Fruit fly (Drosophila melanogaster): ENCODE results near the gene Cpr62Bb.

The Cpr62Bb gene

DNA sequence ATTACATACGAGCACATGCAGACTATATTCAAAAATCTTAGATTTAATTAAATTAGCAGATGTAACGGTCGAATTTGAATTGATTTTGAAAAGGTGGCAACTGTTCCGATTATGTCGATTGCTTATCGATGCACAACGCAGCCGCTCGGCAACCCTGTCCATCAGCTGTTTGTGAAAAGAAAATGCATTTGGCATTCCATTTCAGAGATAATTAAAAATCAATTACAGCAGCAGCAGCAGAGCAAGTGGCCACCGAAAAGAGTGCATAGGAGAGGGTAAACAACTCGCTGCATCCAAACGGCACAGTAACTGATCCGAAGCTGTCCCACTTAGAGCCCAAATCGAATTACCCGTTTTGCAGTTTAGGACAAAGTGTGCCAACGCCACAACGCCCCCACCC is 36.3 kb downstream of the Cpr62Bb start, which contains the start of gene Patj (continued):
- no peak for TF ChIP-seq Rfx (GFP tag; IDR thresholded peaks at IDR 0.05)
- TF ChIP-seq chn (GFP tag; optimal IDR thresholded peaks at IDR 0.05): no peak
- no peak for TF ChIP-seq CG15073 (GFP tag; optimal IDR thresholded peaks at IDR 0.05)
- peak; percentile 29 for TF ChIP-seq sens (GFP tag)
- no peak for TF ChIP-seq mirr (GFP tag; optimal IDR thresholded peaks at IDR 0.05)
- TF ChIP-seq sd (tag; optimal IDR thresholded peaks at IDR 0.05): peak; percentile 93
- TF ChIP-seq org-1 (GFP tag; optimal IDR thresholded peaks at IDR 0.05): no peak
- TF ChIP-seq CG10321 (GFP tag; IDR thresholded peaks at IDR 0.05): no peak
- no peak for TF ChIP-seq Gsc (GFP tag; IDR thresholded peaks at IDR 0.05)
- TF ChIP-seq CG10979 (tag; optimal IDR thresholded peaks at IDR 0.05): no peak
- TF ChIP-seq CG14710 (tag; optimal IDR thresholded peaks at IDR 0.05): peak; percentile 53
- no peak for TF ChIP-seq yki (optimal IDR thresholded peaks at IDR 0.05)
- TF ChIP-seq dimm (GFP tag; IDR thresholded peaks at IDR 0.05): no peak
- TF ChIP-seq br (optimal IDR thresholded peaks at IDR 0.05): no peak
- peak; percentile 99 for TF ChIP-seq chinmo (GFP tag; IDR thresholded peaks at IDR 0.05; ENCODE audit: partially characterized antibody)
- no peak for TF ChIP-seq cas (GFP tag; IDR thresholded peaks at IDR 0.05)
- TF ChIP-seq CTCF (GFP tag; optimal IDR thresholded peaks at IDR 0.05): peak; percentile 49
- TF ChIP-seq Antp (GFP tag; optimal IDR thresholded peaks at IDR 0.05): no peak
- no peak for TF ChIP-seq CG13894 (tag; optimal IDR thresholded peaks at IDR 0.05)
- no peak for TF ChIP-seq Taf1 (GFP tag; IDR thresholded peaks at IDR 0.05)
- no peak for TF ChIP-seq lmd (GFP tag; IDR thresholded peaks at IDR 0.05)
- TF ChIP-seq CG14860 (GFP tag; IDR thresholded peaks at IDR 0.05; ENCODE audit: partially characterized antibody): peak; percentile 40; the same call in 1 of the 3 replicates
- no peak for TF ChIP-seq schlank (tag; optimal IDR thresholded peaks at IDR 0.05)
- TF ChIP-seq CG12299 (tag; optimal IDR thresholded peaks at IDR 0.05): no peak
- TF ChIP-seq scrt (GFP tag; optimal IDR thresholded peaks at IDR 0.05): no peak
- no peak for TF ChIP-seq Dfd (GFP tag; optimal IDR thresholded peaks at IDR 0.05)
- no peak for TF ChIP-seq cad (GFP tag; optimal IDR thresholded peaks at IDR 0.05)
- TF ChIP-seq ash1 (GFP tag; optimal IDR thresholded peaks at IDR 0.05): no peak
- no peak for TF ChIP-seq slou (GFP tag; optimal IDR thresholded peaks at IDR 0.05)
- TF ChIP-seq CG1024 (GFP tag; IDR thresholded peaks at IDR 0.05): no peak
- TF ChIP-seq abd-A (tag; optimal IDR thresholded peaks at IDR 0.05): no peak
- TF ChIP-seq fd96Cb (tag; optimal IDR thresholded peaks at IDR 0.05): no peak
- no peak for TF ChIP-seq bcd (GFP tag; optimal IDR thresholded peaks at IDR 0.05)
- no peak for TF ChIP-seq CG12942 (GFP tag; optimal IDR thresholded peaks at IDR 0.05)
- TF ChIP-seq Nf-YC (tag; optimal IDR thresholded peaks at IDR 0.05): no peak
- TF ChIP-seq BEAF-32 (GFP tag; optimal IDR thresholded peaks at IDR 0.05): peak; percentile 59
- peak; percentile 24 for TF ChIP-seq CG9797 (GFP tag; optimal IDR thresholded peaks at IDR 0.05)
- no peak for TF ChIP-seq usp (GFP tag; optimal IDR thresholded peaks at IDR 0.05)
- TF ChIP-seq CG1603 (tag; optimal IDR thresholded peaks at IDR 0.05): no peak
- TF ChIP-seq Spps (tag; optimal IDR thresholded peaks at IDR 0.05): no peak
- TF ChIP-seq Dp (GFP tag; optimal IDR thresholded peaks at IDR 0.05): peak; percentile 69
- TF ChIP-seq CG13624 (GFP tag; optimal IDR thresholded peaks at IDR 0.05): no peak
- TF ChIP-seq bbx (GFP tag; IDR thresholded peaks at IDR 0.05; ENCODE audit: partially characterized antibody): no peak; the same call in 1 of the 2 replicates
- TF ChIP-seq Hmx (GFP tag; optimal IDR thresholded peaks at IDR 0.05): no peak
- no peak for TF ChIP-seq disco-r (GFP tag; optimal IDR thresholded peaks at IDR 0.05)
- no peak for TF ChIP-seq gce (GFP tag; IDR thresholded peaks at IDR 0.05)
- no peak for TF ChIP-seq Hr3 (GFP tag; optimal IDR thresholded peaks at IDR 0.05)
- TF ChIP-seq psq (GFP tag; optimal IDR thresholded peaks at IDR 0.05): no peak
- TF ChIP-seq inv (GFP tag; IDR thresholded peaks at IDR 0.05; ENCODE audit: partially characterized antibody): peak; percentile 35; the same call in 1 of the 2 replicates
- TF ChIP-seq CG3065 (GFP tag; optimal IDR thresholded peaks at IDR 0.05): no peak
- no peak for TF ChIP-seq Sry-β (GFP tag; optimal IDR thresholded peaks at IDR 0.05)
- TF ChIP-seq Scr (GFP tag; IDR thresholded peaks at IDR 0.05; ENCODE audit: partially characterized antibody): peak; percentile 55
- no peak for TF ChIP-seq BtbVII (GFP tag; optimal IDR thresholded peaks at IDR 0.05)
